Fruit fly (Drosophila melanogaster) whole organism, embryonic: Measurements from ENCODE around the gene CG8142.
A peak's percentile ranks its signal among the peaks of the same experiment; 100 is the strongest.

Experiments used
- C15 ChIP-seq: fragments of 200-800 bp; sonication (Bioruptor generic); IDR thresholded peaks from 3 replicates; pipeline ENCODE4 v1.3.6; 2022; ENCODE audit warnings: missing biosample characterization, missing genetic modification characterization
- CG11398 ChIP-seq: fragments of 200-800 bp; sonication (Bioruptor generic); optimal IDR thresholded peaks from 2 replicates; lab custom pipeline; 2016; ENCODE audit warnings: missing biosample characterization, missing genetic modification characterization
- CG11696 ChIP-seq: fragments of 200-800 bp; sonication (Bioruptor generic); IDR thresholded peaks from 2 replicates; pipeline ENCODE4 v1.3.6; 2022; ENCODE audit warnings: missing biosample characterization, missing genetic modification characterization
- CG11723 ChIP-seq: fragments of 200-800 bp; sonication (Bioruptor generic); optimal IDR thresholded peaks from 2 replicates; lab custom pipeline; 2017; ENCODE audit warnings: missing biosample characterization, mild to moderate bottlenecking, missing genetic modification characterization
- CG13123 ChIP-seq: fragments of 200-800 bp; sonication (Bioruptor generic); optimal IDR thresholded peaks from 2 replicates; lab custom pipeline; 2016; ENCODE audit warnings: missing biosample characterization, missing genetic modification characterization
- CG15269 ChIP-seq: fragments of 200-800 bp; sonication (Bioruptor generic); optimal IDR thresholded peaks from 2 replicates; lab custom pipeline; 2018; ENCODE audit warnings: missing biosample characterization, mild to moderate bottlenecking, missing genetic modification characterization, moderate library complexity
- CG1603 ChIP-seq: fragments of 200-800 bp; sonication (Bioruptor generic); optimal IDR thresholded peaks from 2 replicates; lab custom pipeline; 2019; ENCODE audit warnings: missing biosample characterization, mild to moderate bottlenecking, missing genetic modification characterization, moderate library complexity
- CG1832 ChIP-seq: fragments of 200-800 bp; sonication (Bioruptor generic); optimal IDR thresholded peaks from 2 replicates; lab custom pipeline; 2017; ENCODE audit warnings: missing biosample characterization, mild to moderate bottlenecking, missing genetic modification characterization, inconsistent platforms
- CG31388 ChIP-seq: fragments of 200-800 bp; sonication (Bioruptor generic); optimal IDR thresholded peaks from 2 replicates; lab custom pipeline; 2016; ENCODE audit warnings: missing biosample characterization, missing genetic modification characterization
- CG31441 ChIP-seq: fragments of 200-800 bp; sonication (Bioruptor generic); IDR thresholded peaks from 2 replicates; pipeline ENCODE4 v1.3.6; 2022; ENCODE audit warnings: missing biosample characterization, missing genetic modification characterization
- CG3163 ChIP-seq: fragments of 200-800 bp; sonication (Bioruptor generic); optimal IDR thresholded peaks from 3 replicates; lab custom pipeline; 2016; ENCODE audit warnings: missing biosample characterization, missing genetic modification characterization
- CG3281 ChIP-seq: fragments of 200-800 bp; sonication (Bioruptor generic); optimal IDR thresholded peaks from 3 replicates; lab custom pipeline; 2017; ENCODE audit warnings: missing biosample characterization, mild to moderate bottlenecking, missing genetic modification characterization
- CG4854 ChIP-seq: fragments of 200-800 bp; sonication (Bioruptor generic); optimal IDR thresholded peaks from 2 replicates; lab custom pipeline; 2016; ENCODE audit warnings: missing biosample characterization, missing genetic modification characterization, inconsistent platforms
- CG6175 ChIP-seq: fragments of 200-800 bp; sonication (Bioruptor generic); IDR thresholded peaks from 3 replicates; pipeline ENCODE4 v1.3.6; 2022; ENCODE audit warnings: missing biosample characterization, missing genetic modification characterization
- CG6254 ChIP-seq: fragments of 200-800 bp; sonication (Bioruptor generic); optimal IDR thresholded peaks from 3 replicates; lab custom pipeline; 2017; ENCODE audit warnings: mild to moderate bottlenecking, missing biosample characterization, missing genetic modification reagents, missing genetic modification characterization
- CG6813 ChIP-seq: fragments of 200-800 bp; sonication (Bioruptor generic); optimal IDR thresholded peaks from 2 replicates; lab custom pipeline; 2017; ENCODE audit warnings: missing biosample characterization, missing genetic modification characterization, mild to moderate bottlenecking, moderate library complexity, missing genetic modification reagents
- CG8478 ChIP-seq: fragments of >200 bp; optimal IDR thresholded peaks from 2 replicates; lab custom pipeline; 2018
- CG9876 ChIP-seq: fragments of 200-800 bp; sonication (Bioruptor generic); optimal IDR thresholded peaks from 2 replicates; lab custom pipeline; 2016; ENCODE audit warnings: missing biosample characterization, missing genetic modification characterization
- Doc3 ChIP-seq: fragments of 200-800 bp; sonication (Bioruptor generic); IDR thresholded peaks from 3 replicates; pipeline ENCODE4 v1.3.6; 2022; ENCODE audit warnings: missing biosample characterization, missing genetic modification characterization; ENCODE audit not compliant: partially characterized antibody
- Ets65A ChIP-seq: fragments of 200-800 bp; sonication (Bioruptor generic); peaks from one replicate; lab custom pipeline; 2016; ENCODE audit warnings: missing biosample characterization, missing genetic modification characterization
- HLH4C ChIP-seq: fragments of 200-800 bp; sonication (Bioruptor generic); IDR thresholded peaks from 3 replicates; pipeline ENCODE4 v1.3.6; 2022; ENCODE audit warnings: missing biosample characterization, missing genetic modification characterization; ENCODE audit not compliant: partially characterized antibody
- Hand ChIP-seq: fragments of 200-800 bp; sonication (Bioruptor generic); optimal IDR thresholded peaks from 2 replicates; lab custom pipeline; 2017; ENCODE audit warnings: mild to moderate bottlenecking, missing biosample characterization, missing genetic modification reagents, missing genetic modification characterization
- HmgD ChIP-seq: fragments of 200-800 bp; sonication (Bioruptor generic); optimal IDR thresholded peaks from 3 replicates; lab custom pipeline; 2016; ENCODE audit warnings: missing biosample characterization, missing genetic modification characterization
- Hr39 ChIP-seq: fragments of >200 bp; optimal IDR thresholded peaks from 2 replicates; lab custom pipeline; 2017
- Oaz ChIP-seq: fragments of 200-800 bp; sonication (Bioruptor generic); IDR thresholded peaks from 2 replicates; pipeline ENCODE4 v1.3.6; 2022; ENCODE audit warnings: missing biosample characterization, missing genetic modification characterization
- Rx ChIP-seq: fragments of 200-800 bp; sonication (Bioruptor generic); IDR thresholded peaks from 2 replicates; pipeline ENCODE4 v1.3.6; 2022; ENCODE audit warnings: missing biosample characterization, missing genetic modification characterization
- Tbp ChIP-seq: fragments of >200 bp; optimal IDR thresholded peaks from 2 replicates; lab custom pipeline; 2018; ENCODE audit warnings: missing biosample characterization, missing genetic modification characterization
- az2 ChIP-seq: fragments of 200-800 bp; sonication (Bioruptor generic); optimal IDR thresholded peaks from 3 replicates; lab custom pipeline; 2016; ENCODE audit warnings: missing biosample characterization, missing genetic modification characterization
- bbx ChIP-seq: fragments of 200-800 bp; sonication (Bioruptor generic); IDR thresholded peaks from 2 replicates; pipeline ENCODE4 v1.3.6; 2022; ENCODE audit warnings: missing biosample characterization, missing genetic modification characterization; ENCODE audit not compliant: partially characterized antibody
- bcd ChIP-seq: fragments of 200-800 bp; sonication (Bioruptor generic); optimal IDR thresholded peaks from 2 replicates; lab custom pipeline; 2017; ENCODE audit warnings: missing biosample characterization, mild to moderate bottlenecking, missing genetic modification characterization
- bowl ChIP-seq: fragments of 200-800 bp; sonication (Bioruptor generic); IDR thresholded peaks from 2 replicates; pipeline ENCODE4 v1.3.6; 2022; ENCODE audit warnings: missing biosample characterization, missing genetic modification characterization
- ci ChIP-seq: fragments of 200-800 bp; sonication (Bioruptor generic); IDR thresholded peaks from 3 replicates; pipeline ENCODE4 v1.3.6; 2022; ENCODE audit warnings: missing biosample characterization, missing genetic modification characterization
- eve ChIP-seq, 2 experiments: fragments of >200 bp; optimal IDR thresholded peaks; 2 replicates each; lab custom pipeline; 2017; ENCODE audit warnings: missing biosample characterization in 2 of 2, missing genetic modification characterization in 2 of 2
- gce ChIP-seq: fragments of 200-800 bp; sonication (Bioruptor generic); IDR thresholded peaks from 3 replicates; pipeline ENCODE4 v1.3.6; 2022; ENCODE audit warnings: missing biosample characterization, missing genetic modification characterization
- gcm ChIP-seq: fragments of 200-800 bp; sonication (Bioruptor generic); optimal IDR thresholded peaks from 2 replicates; lab custom pipeline; 2019; ENCODE audit warnings: missing biosample characterization, mild to moderate bottlenecking, missing genetic modification characterization, moderate library complexity
- gsb ChIP-seq: fragments of 200-800 bp; sonication (Bioruptor generic); IDR thresholded peaks from 2 replicates; pipeline ENCODE4 v1.3.6; 2022; ENCODE audit warnings: missing biosample characterization, missing genetic modification characterization
- hth ChIP-seq: fragments of >200 bp; optimal IDR thresholded peaks from 2 replicates; lab custom pipeline; 2017; ENCODE audit warnings: inconsistent platforms
- inv ChIP-seq: fragments of 200-800 bp; sonication (Bioruptor generic); IDR thresholded peaks from 2 replicates; pipeline ENCODE4 v1.3.6; 2022; ENCODE audit warnings: missing biosample characterization, missing genetic modification characterization; ENCODE audit not compliant: partially characterized antibody
- lola ChIP-seq, 3 experiments: fragments of >200 bp in 2 of 3; fragments of 200-800 bp in 1 of 3; sonication (Bioruptor generic) in 1 of 3; optimal IDR thresholded peaks; 2 replicates each; lab custom pipeline; 2017 to 2019; ENCODE audit warnings: missing biosample characterization in 3 of 3, missing genetic modification characterization in 3 of 3, mild to moderate bottlenecking in 1 of 3, moderate library complexity in 1 of 3
- oc ChIP-seq: fragments of 200-800 bp; sonication (Bioruptor generic); optimal IDR thresholded peaks from 2 replicates; lab custom pipeline; 2018; ENCODE audit warnings: missing biosample characterization, mild to moderate bottlenecking, missing genetic modification characterization, moderate library complexity
- odd ChIP-seq: fragments of 200-800 bp; sonication (Bioruptor generic); optimal IDR thresholded peaks from 2 replicates; lab custom pipeline; 2017; ENCODE audit warnings: missing biosample characterization, mild to moderate bottlenecking, missing genetic modification characterization
- p53 ChIP-seq: fragments of 200-800 bp; sonication (Bioruptor generic); optimal IDR thresholded peaks from 2 replicates; lab custom pipeline; 2016; ENCODE audit warnings: missing biosample characterization, missing genetic modification characterization
- peb ChIP-seq: fragments of 200-800 bp; sonication (Bioruptor generic); IDR thresholded peaks from 2 replicates; pipeline ENCODE4 v1.3.6; 2022; ENCODE audit warnings: missing biosample characterization, missing genetic modification characterization
- pho ChIP-seq: fragments of 200-800 bp; sonication (Bioruptor generic); optimal IDR thresholded peaks from 2 replicates; lab custom pipeline; 2016; ENCODE audit warnings: missing biosample characterization, missing genetic modification characterization
- phol ChIP-seq: fragments of 200-800 bp; sonication (Bioruptor generic); optimal IDR thresholded peaks from 3 replicates; lab custom pipeline; 2018; ENCODE audit warnings: missing biosample characterization, mild to moderate bottlenecking, missing genetic modification characterization, moderate library complexity
- pros ChIP-seq: fragments of 200-800 bp; sonication (Bioruptor generic); optimal IDR thresholded peaks from 3 replicates; lab custom pipeline; 2019; ENCODE audit warnings: missing biosample characterization, mild to moderate bottlenecking, missing genetic modification characterization, moderate library complexity
- sc ChIP-seq, 3 experiments: fragments of >200 bp in 2 of 3; fragments of 200-800 bp in 1 of 3; sonication (Bioruptor generic) in 1 of 3; optimal IDR thresholded peaks; 2 replicates in 2 of 3; 3 replicates in 1 of 3; lab custom pipeline; 2017; ENCODE audit warnings: mild to moderate bottlenecking in 1 of 3, missing biosample characterization in 1 of 3, missing genetic modification characterization in 1 of 3, missing genetic modification reagents in 1 of 3
- trh ChIP-seq: fragments of 200-800 bp; sonication (Bioruptor generic); optimal IDR thresholded peaks from 2 replicates; lab custom pipeline; 2016; ENCODE audit warnings: missing biosample characterization, missing genetic modification characterization
- tx ChIP-seq: fragments of 200-800 bp; sonication (Bioruptor generic); optimal IDR thresholded peaks from 2 replicates; lab custom pipeline; 2016; ENCODE audit warnings: missing biosample characterization, missing genetic modification characterization
- vfl ChIP-seq: fragments of 200-800 bp; sonication (Bioruptor generic); optimal IDR thresholded peaks from 2 replicates; lab custom pipeline; 2016; ENCODE audit warnings: missing biosample characterization, missing genetic modification characterization
- z ChIP-seq: fragments of 200-800 bp; sonication (Bioruptor generic); IDR thresholded peaks from 3 replicates; pipeline ENCODE4 v1.3.6; 2022; ENCODE audit warnings: missing biosample characterization, missing genetic modification characterization
- zen2 ChIP-seq: fragments of 200-800 bp; sonication (Bioruptor generic); IDR thresholded peaks from 3 replicates; pipeline ENCODE4 v1.3.6; 2022; ENCODE audit warnings: missing biosample characterization, missing genetic modification characterization; ENCODE audit not compliant: partially characterized antibody

Gene CG8142

dm6 chrX:17820252-17820651, 24.3 kb downstream of the CG8142 start (continued):
- no peak for TF ChIP-seq oc (tag; lab: Kevin White, UChicago)
- TF ChIP-seq CG31388 (GFP tag; lab: Kevin White, UChicago): no peak
- no peak for TF ChIP-seq odd (GFP tag; lab: Kevin White, UChicago)
- TF ChIP-seq pho: no peak
- no peak for TF ChIP-seq CG4854
- no peak for TF ChIP-seq lola (GFP tag; optimal IDR thresholded peaks at IDR 0.05; lab: Kevin White, UChicago)
- no peak for TF ChIP-seq CG11398 (GFP tag; lab: Kevin White, UChicago)
- TF ChIP-seq bcd (GFP tag; lab: Kevin White, UChicago): peak; percentile 14
- TF ChIP-seq bbx: 0 out of 2 replicates have a peak, but pooled peaks have one; percentile 9
- TF ChIP-seq z: no peak
- TF ChIP-seq CG31441: no peak
- no peak for TF ChIP-seq gcm (GFP tag; lab: Kevin White, UChicago)
- TF ChIP-seq CG11696 (GFP tag; lab: Robert Waterston, UW): no peak
- no peak for TF ChIP-seq Rx (GFP tag; lab: Robert Waterston, UW)
- TF ChIP-seq phol (tag; lab: Kevin White, UChicago): peak; percentile 24
- no peak; the same call in 1 of the 2 replicates for TF ChIP-seq inv (GFP tag; lab: Robert Waterston, UW)
- no peak for TF ChIP-seq CG3281 (GFP tag; lab: Kevin White, UChicago)
- TF ChIP-seq gsb: no peak
- TF ChIP-seq Hand (GFP tag; lab: Kevin White, UChicago): no peak
- no peak for TF ChIP-seq hth (lab: Kevin White, UChicago)
- no peak for TF ChIP-seq az2
- no peak for TF ChIP-seq zen2
- no peak for TF ChIP-seq HmgD
- peak; percentile 95 for TF ChIP-seq Ets65A
- no peak for TF ChIP-seq CG3163
- no peak for TF ChIP-seq CG13123 (GFP tag; lab: Kevin White, UChicago)
- TF ChIP-seq peb (GFP tag; lab: Robert Waterston, UW): no peak
- 0 out of 3 replicates have a peak, but pooled peaks have one; percentile 40 for TF ChIP-seq ci
- TF ChIP-seq vfl (GFP tag; lab: Kevin White, UChicago): no peak
- TF ChIP-seq CG8478 (lab: Kevin White, UChicago): peak; percentile 5
- no peak for TF ChIP-seq eve (GFP tag; optimal IDR thresholded peaks at IDR 0.05; lab: Kevin White, UChicago)
- TF ChIP-seq Hr39 (lab: Kevin White, UChicago): no peak
- TF ChIP-seq CG1832 (GFP tag; lab: Kevin White, UChicago): no peak
- TF ChIP-seq CG11723 (GFP tag; lab: Kevin White, UChicago): no peak
- TF ChIP-seq bowl: no peak
- no peak for TF ChIP-seq sc (optimal IDR thresholded peaks at IDR 0.05; lab: Kevin White, UChicago)
- TF ChIP-seq sc (GFP tag; optimal IDR thresholded peaks at IDR 0.05; lab: Kevin White, UChicago): no peak
- TF ChIP-seq CG6813 (GFP tag; lab: Kevin White, UChicago): no peak
- TF ChIP-seq CG1603 (tag; lab: Kevin White, UChicago): peak; percentile 52
- no peak for TF ChIP-seq CG15269
- no peak for TF ChIP-seq trh (GFP tag; lab: Kevin White, UChicago)
- TF ChIP-seq Oaz (GFP tag; lab: Robert Waterston, UW): no peak
- TF ChIP-seq CG6254 (GFP tag; lab: Kevin White, UChicago): no peak
- peak; percentile 48 for TF ChIP-seq CG9876 (GFP tag; lab: Kevin White, UChicago)
- TF ChIP-seq tx (GFP tag; lab: Kevin White, UChicago): no peak
- TF ChIP-seq HLH4C (GFP tag; lab: Robert Waterston, UW): no peak
- TF ChIP-seq CG6175 (GFP tag; lab: Robert Waterston, UW): no peak
- no peak for TF ChIP-seq gce
- no peak for TF ChIP-seq C15
- TF ChIP-seq p53 (GFP tag; lab: Kevin White, UChicago): no peak
- TF ChIP-seq Tbp (GFP tag; lab: Kevin White, UChicago): no peak
- no peak for TF ChIP-seq Doc3 (GFP tag; lab: Robert Waterston, UW)
- TF ChIP-seq pros (GFP tag; lab: Kevin White, UChicago): no peak
